Worm (Caenorhabditis elegans): Measurements from ENCODE around the gene tiar-1.

ce11 chrII:5715745-5716357 is 1.2 kb upstream of the tiar-1 start, which contains the start of the genes C18A3.10 and C18A3.3:
- TF ChIP-seq flt-1 (GFP tag; IDR thresholded peaks at IDR 0.05) (no peak), tab-1 (GFP tag; IDR thresholded peaks at IDR 0.05) (no peak), med-1 (GFP tag; optimal IDR thresholded peaks at IDR 0.05; ENCODE audit: insufficient read depth) (no peak), T22C8.4 (GFP tag; IDR thresholded peaks at IDR 0.05) (no peak), ztf-29 (GFP tag; IDR thresholded peaks at IDR 0.05) (no peak), ztf-23 (GFP tag; IDR thresholded peaks at IDR 0.05) (no peak), ref-1 (GFP tag; conservative IDR thresholded peaks at IDR 0.05) (no peak)
